Worm (Caenorhabditis elegans) whole organism, L4/young adult: ENCODE data around the gene hum-4.

ENCODE experiments used
- W03F9.2 ChIP-seq: fragments of 150-350 bp; optimal IDR thresholded peaks from 2 replicates; lab custom pipeline; 2014; ENCODE audit warnings: missing biosample characterization, missing genetic modification characterization
- dao-5 ChIP-seq: sonication (generic microtip); optimal IDR thresholded peaks from 2 replicates; lab custom pipeline; 2016; ENCODE audit warnings: missing genotype, missing genetic modification characterization, moderate library complexity, missing compliant biosample characterization
- him-1 ChIP-seq: sonication (generic microtip); optimal IDR thresholded peaks from 2 replicates; lab custom pipeline; 2016; ENCODE audit warnings: missing genotype, missing genetic modification reagents, missing genetic modification characterization, missing compliant biosample characterization

- TF ChIP-seq him-1: no peak
- no peak for TF ChIP-seq dao-5 (tag; lab: Kevin White, UChicago)
- TF ChIP-seq W03F9.2 (tag; lab: Kevin White, UChicago): no peak
Observed at ce11 chrX:11468814-11469213, 35.4 kb upstream of the hum-4 start.
